Fruit fly (Drosophila melanogaster): ENCODE results near the gene Vps16A.

The Vps16A gene

DNA sequence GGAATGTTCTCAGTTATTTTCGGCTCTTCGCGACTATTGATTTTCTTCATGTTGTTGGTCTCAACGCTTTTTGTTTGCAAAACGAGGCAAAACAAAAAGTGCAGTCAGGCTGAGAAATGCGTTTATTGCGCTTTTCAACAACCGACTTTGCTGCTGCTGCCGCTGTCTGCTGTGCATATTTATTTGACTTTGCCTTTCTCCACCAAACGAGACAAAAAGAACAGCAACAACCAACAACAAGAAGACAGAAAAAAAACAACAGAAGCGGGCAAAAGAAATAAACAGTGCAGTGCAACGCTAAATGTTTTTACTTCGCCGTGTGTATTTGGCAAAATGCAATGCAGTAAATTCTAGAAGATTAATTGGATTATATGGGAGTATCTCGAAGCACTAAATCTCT, 44.5 kb upstream of the Vps16A start:
- TF ChIP-seq Myc (optimal IDR thresholded peaks at IDR 0.05) = no peak
- TF ChIP-seq Hnf4 (GFP tag; optimal IDR thresholded peaks at IDR 0.05) = no peak
- no peak for TF ChIP-seq dl (GFP tag; optimal IDR thresholded peaks at IDR 0.05; ENCODE audit: insufficient read depth in 1 of 2, partially characterized antibody in 2 of 2)
- TF ChIP-seq dsf (GFP tag; optimal IDR thresholded peaks at IDR 0.05; ENCODE audit: borderline replicate concordance) = no peak
- no peak for TF ChIP-seq OdsH (GFP tag; optimal IDR thresholded peaks at IDR 0.05)
- no peak for TF ChIP-seq brk (GFP tag; optimal IDR thresholded peaks at IDR 0.05)
- no peak for TF ChIP-seq Jra (GFP tag; optimal IDR thresholded peaks at IDR 0.05)
- no peak for TF ChIP-seq usp (GFP tag; optimal IDR thresholded peaks at IDR 0.05)
- TF ChIP-seq Vsx2 (GFP tag; optimal IDR thresholded peaks at IDR 0.05; ENCODE audit: partially characterized antibody) = no peak
- no peak for TF ChIP-seq CG32264 (GFP tag; optimal IDR thresholded peaks at IDR 0.05)
- no peak for TF ChIP-seq GATAd (GFP tag; optimal IDR thresholded peaks at IDR 0.05)
- TF ChIP-seq N (GFP tag; optimal IDR thresholded peaks at IDR 0.05) = no peak
- no peak for TF ChIP-seq foxo (GFP tag; optimal IDR thresholded peaks at IDR 0.05)
- TF ChIP-seq fru (GFP tag; optimal IDR thresholded peaks at IDR 0.05) = no peak
- no peak for TF ChIP-seq sv (GFP tag; optimal IDR thresholded peaks at IDR 0.05)
- no peak for TF ChIP-seq Sp1 (GFP tag; optimal IDR thresholded peaks at IDR 0.05)
- no peak for TF ChIP-seq woc (GFP tag; optimal IDR thresholded peaks at IDR 0.05)
- TF ChIP-seq sage (GFP tag; optimal IDR thresholded peaks at IDR 0.05) = no peak
- TF ChIP-seq pan (optimal IDR thresholded peaks at IDR 0.05) = no peak

DNA sequence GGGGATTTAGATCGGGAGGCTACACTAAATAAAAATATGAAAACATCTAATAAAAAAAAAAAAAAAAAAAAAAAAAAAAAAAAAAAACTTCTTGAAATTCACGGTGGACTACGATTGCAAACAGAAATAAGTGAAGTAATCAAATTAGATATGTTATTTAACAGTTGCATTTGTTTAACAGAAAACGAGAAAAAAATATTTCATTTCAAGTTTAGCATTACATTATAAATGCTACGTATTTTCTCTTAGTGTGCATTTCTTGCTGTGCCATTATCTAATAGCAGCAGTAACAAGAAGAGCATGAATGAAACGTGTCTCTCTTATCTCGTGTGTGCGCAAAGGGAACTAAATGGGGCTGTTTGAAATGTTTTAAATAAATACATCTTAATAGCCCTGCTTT, 42.0 kb upstream of the Vps16A start:
- no peak for TF ChIP-seq N (GFP tag; optimal IDR thresholded peaks at IDR 0.05)
- TF ChIP-seq CrebA (GFP tag; optimal IDR thresholded peaks at IDR 0.05; ENCODE audit: borderline replicate concordance) = no peak
- no peak for TF ChIP-seq tai (GFP tag; optimal IDR thresholded peaks at IDR 0.05)
- TF ChIP-seq woc (GFP tag; optimal IDR thresholded peaks at IDR 0.05) = no peak
- TF ChIP-seq pan (optimal IDR thresholded peaks at IDR 0.05) = no peak
- no peak for TF ChIP-seq CG32264 (GFP tag; optimal IDR thresholded peaks at IDR 0.05)
- TF ChIP-seq HLH106 (tag; optimal IDR thresholded peaks at IDR 0.05) = no peak
- no peak for TF ChIP-seq Dfd (GFP tag; optimal IDR thresholded peaks at IDR 0.05)
- TF ChIP-seq Hnf4 (GFP tag; optimal IDR thresholded peaks at IDR 0.05) = no peak
- TF ChIP-seq CG9705 (GFP tag; optimal IDR thresholded peaks at IDR 0.05) = no peak
- TF ChIP-seq jim (GFP tag; optimal IDR thresholded peaks at IDR 0.05) = no peak
- no peak for TF ChIP-seq GATAd (GFP tag; optimal IDR thresholded peaks at IDR 0.05)
- no peak for TF ChIP-seq br (GFP tag; optimal IDR thresholded peaks at IDR 0.05)
- TF ChIP-seq sage (GFP tag; optimal IDR thresholded peaks at IDR 0.05) = no peak
- TF ChIP-seq Vsx2 (GFP tag; optimal IDR thresholded peaks at IDR 0.05; ENCODE audit: partially characterized antibody) = no peak
- no peak for TF ChIP-seq dsf (GFP tag; optimal IDR thresholded peaks at IDR 0.05; ENCODE audit: borderline replicate concordance)
- TF ChIP-seq sv (GFP tag; optimal IDR thresholded peaks at IDR 0.05) = peak; percentile 47
- TF ChIP-seq psq (GFP tag; optimal IDR thresholded peaks at IDR 0.05) = peak; percentile 5
- TF ChIP-seq dmrt93B (GFP tag; optimal IDR thresholded peaks at IDR 0.05) = no peak
- no peak for TF ChIP-seq Hr78 (GFP tag; optimal IDR thresholded peaks at IDR 0.05)
- no peak for TF ChIP-seq usp (GFP tag; optimal IDR thresholded peaks at IDR 0.05)
- TF ChIP-seq foxo (GFP tag; optimal IDR thresholded peaks at IDR 0.05) = peak in 1 of 2 experiments; percentile 23
- TF ChIP-seq rgr (GFP tag; optimal IDR thresholded peaks at IDR 0.05) = peak; percentile 1
- no peak for TF ChIP-seq Dif (GFP tag; optimal IDR thresholded peaks at IDR 0.05; ENCODE audit: partially characterized antibody)
- no peak for TF ChIP-seq brk (GFP tag; optimal IDR thresholded peaks at IDR 0.05)
- no peak for TF ChIP-seq Sp1 (GFP tag; optimal IDR thresholded peaks at IDR 0.05)
- TF ChIP-seq Rel (GFP tag; optimal IDR thresholded peaks at IDR 0.05) = no peak
- TF ChIP-seq Rel (tag; optimal IDR thresholded peaks at IDR 0.05) = no peak
- no peak for TF ChIP-seq lola (GFP tag; optimal IDR thresholded peaks at IDR 0.05)
- TF ChIP-seq h (GFP tag; optimal IDR thresholded peaks at IDR 0.05) = peak; percentile 17
- peak; percentile 8 for TF ChIP-seq OdsH (GFP tag; optimal IDR thresholded peaks at IDR 0.05)
- no peak for TF ChIP-seq Mio (GFP tag; optimal IDR thresholded peaks at IDR 0.05)
- no peak for TF ChIP-seq Myc (optimal IDR thresholded peaks at IDR 0.05)
- TF ChIP-seq fru (GFP tag; optimal IDR thresholded peaks at IDR 0.05) = no peak
- no peak for TF ChIP-seq Hr83 (GFP tag; optimal IDR thresholded peaks at IDR 0.05; ENCODE audit: poor library complexity, severe bottlenecking)

- TF ChIP-seq Dfd (GFP tag; optimal IDR thresholded peaks at IDR 0.05) (no peak), GATAd (GFP tag; optimal IDR thresholded peaks at IDR 0.05) (no peak), Abd-B (GFP tag; optimal IDR thresholded peaks at IDR 0.05) (no peak), psq (GFP tag; optimal IDR thresholded peaks at IDR 0.05) (no peak), fru (GFP tag; optimal IDR thresholded peaks at IDR 0.05) (peak; percentile 8), Rel (GFP tag; optimal IDR thresholded peaks at IDR 0.05) (no peak), Rel (tag; optimal IDR thresholded peaks at IDR 0.05) (no peak), Vsx2 (GFP tag; optimal IDR thresholded peaks at IDR 0.05; ENCODE audit: partially characterized antibody) (peak; percentile 3)
Measured at dm6 chr3R:9226146-9226545, 40.7 kb upstream of the Vps16A start.

Measured in whole organism, wandering third instar larva.